Fruit fly (Drosophila melanogaster) whole organism, embryonic: ENCODE measurements around the gene CG8944.

Source experiments
- B-H2 ChIP-seq: fragments of 200-800 bp; sonication (Bioruptor generic); optimal IDR thresholded peaks from 2 replicates; lab custom pipeline; 2018; ENCODE audit warnings: missing biosample characterization, mild to moderate bottlenecking, missing genetic modification characterization
- CG10147 ChIP-seq: fragments of 200-800 bp; sonication (Bioruptor generic); optimal IDR thresholded peaks from 2 replicates; lab custom pipeline; 2019; ENCODE audit warnings: missing biosample characterization, mild to moderate bottlenecking, missing genetic modification characterization, moderate library complexity
- CG10267 ChIP-seq: fragments of 200-800 bp; sonication (Bioruptor generic); optimal IDR thresholded peaks from 2 replicates; lab custom pipeline; 2018; ENCODE audit warnings: missing biosample characterization, mild to moderate bottlenecking, missing genetic modification characterization, moderate library complexity
- CG10321 ChIP-seq: fragments of 200-800 bp; sonication (Bioruptor generic); IDR thresholded peaks from 2 replicates; pipeline ENCODE4 v1.3.6; 2022; ENCODE audit warnings: missing biosample characterization, missing genetic modification characterization
- CG11093 ChIP-seq: fragments of 200-800 bp; sonication (Bioruptor generic); IDR thresholded peaks from 3 replicates; pipeline ENCODE4 v1.3.6; 2022; ENCODE audit warnings: missing biosample characterization, missing genetic modification characterization
- CG11723 ChIP-seq: fragments of 200-800 bp; sonication (Bioruptor generic); optimal IDR thresholded peaks from 2 replicates; lab custom pipeline; 2017; ENCODE audit warnings: missing biosample characterization, mild to moderate bottlenecking, missing genetic modification characterization
- CG12219 ChIP-seq: fragments of 200-800 bp; sonication (Bioruptor generic); optimal IDR thresholded peaks from 3 replicates; lab custom pipeline; 2018; ENCODE audit warnings: missing biosample characterization, mild to moderate bottlenecking, missing genetic modification characterization
- CG15479 ChIP-seq: fragments of 200-800 bp; sonication (Bioruptor generic); optimal IDR thresholded peaks from 3 replicates; lab custom pipeline; 2019; ENCODE audit warnings: missing biosample characterization, mild to moderate bottlenecking, missing genetic modification characterization, moderate library complexity
- CG1792 ChIP-seq: fragments of 200-800 bp; sonication (Bioruptor generic); optimal IDR thresholded peaks from 2 replicates; lab custom pipeline; 2016; ENCODE audit warnings: missing biosample characterization, missing genetic modification characterization
- CG18262 ChIP-seq: fragments of 200-800 bp; optimal IDR thresholded peaks from 3 replicates; lab custom pipeline; 2019; ENCODE audit warnings: missing biosample characterization, mild to moderate bottlenecking, missing genetic modification characterization, moderate library complexity
- CG2712 ChIP-seq: fragments of 200-800 bp; optimal IDR thresholded peaks from 3 replicates; lab custom pipeline; 2019; ENCODE audit warnings: missing biosample characterization, mild to moderate bottlenecking, missing genetic modification characterization, moderate library complexity
- CG31388 ChIP-seq: fragments of 200-800 bp; sonication (Bioruptor generic); optimal IDR thresholded peaks from 2 replicates; lab custom pipeline; 2016; ENCODE audit warnings: missing biosample characterization, missing genetic modification characterization
- CG3163 ChIP-seq: fragments of 200-800 bp; sonication (Bioruptor generic); optimal IDR thresholded peaks from 3 replicates; lab custom pipeline; 2016; ENCODE audit warnings: missing biosample characterization, missing genetic modification characterization
- CG33213 ChIP-seq: fragments of 200-800 bp; sonication (Bioruptor generic); optimal IDR thresholded peaks from 3 replicates; lab custom pipeline; 2016; ENCODE audit warnings: missing biosample characterization, missing genetic modification characterization
- CG3407 ChIP-seq: fragments of 200-800 bp; sonication (Bioruptor generic); optimal IDR thresholded peaks from 2 replicates; lab custom pipeline; 2018; ENCODE audit warnings: missing biosample characterization, mild to moderate bottlenecking, missing genetic modification characterization
- CG34376 ChIP-seq: fragments of 200-800 bp; sonication (Bioruptor generic); optimal IDR thresholded peaks from 2 replicates; lab custom pipeline; 2018; ENCODE audit warnings: missing biosample characterization, mild to moderate bottlenecking, missing genetic modification characterization
- CG3726 ChIP-seq: fragments of 200-800 bp; sonication (Bioruptor generic); IDR thresholded peaks from 3 replicates; pipeline ENCODE4, ENCODE4 v1.3.6; 2022; ENCODE audit warnings: missing biosample characterization, missing genetic modification characterization
- CG6175 ChIP-seq: fragments of 200-800 bp; sonication (Bioruptor generic); IDR thresholded peaks from 3 replicates; pipeline ENCODE4 v1.3.6; 2022; ENCODE audit warnings: missing biosample characterization, missing genetic modification characterization
- CG8089 ChIP-seq: fragments of 200-800 bp; sonication (Bioruptor generic); optimal IDR thresholded peaks from 3 replicates; lab custom pipeline; 2016; ENCODE audit warnings: missing biosample characterization, missing genetic modification characterization
- CG8281 ChIP-seq: fragments of 200-800 bp; sonication (Bioruptor generic); optimal IDR thresholded peaks from 2 replicates; lab custom pipeline; 2018; ENCODE audit warnings: missing biosample characterization, mild to moderate bottlenecking, missing genetic modification characterization, moderate library complexity
- CG9817 ChIP-seq: fragments of 200-800 bp; sonication (Bioruptor generic); optimal IDR thresholded peaks from 2 replicates; lab custom pipeline; 2018; ENCODE audit warnings: missing biosample characterization, mild to moderate bottlenecking, missing genetic modification characterization, moderate library complexity
- Camta ChIP-seq: fragments of 200-800 bp; sonication (Bioruptor generic); optimal IDR thresholded peaks from 2 replicates; lab custom pipeline; 2016; ENCODE audit warnings: missing biosample characterization, missing genetic modification characterization
- CoRest ChIP-seq: fragments of 200-800 bp; sonication (Bioruptor generic); optimal IDR thresholded peaks from 3 replicates; lab custom pipeline; 2018; ENCODE audit warnings: missing biosample characterization, mild to moderate bottlenecking, missing genetic modification characterization, moderate library complexity
- Med ChIP-seq: fragments of 200-800 bp; sonication (Bioruptor generic); peaks from one replicate; lab custom pipeline; 2016; ENCODE audit warnings: missing biosample characterization, missing genetic modification characterization, mild to moderate bottlenecking, inconsistent platforms, moderate library complexity
- Pdp1 ChIP-seq, 2 experiments: fragments of 200-800 bp; sonication (Bioruptor generic); optimal IDR thresholded peaks; 3 replicates each; lab custom pipeline; 2016; ENCODE audit warnings: missing biosample characterization in 2 of 2, missing genetic modification characterization in 2 of 2, mild to moderate bottlenecking in 1 of 2, moderate library complexity in 1 of 2
- Ptx1 ChIP-seq: fragments of 200-800 bp; sonication (Bioruptor generic); IDR thresholded peaks from 2 replicates; pipeline ENCODE4 v1.3.6; 2022; ENCODE audit warnings: missing biosample characterization, missing genetic modification characterization
- Sox102F ChIP-seq: fragments of 200-800 bp; sonication (Bioruptor generic); optimal IDR thresholded peaks from 2 replicates; lab custom pipeline; 2018; ENCODE audit warnings: missing biosample characterization, mild to moderate bottlenecking, missing genetic modification characterization, moderate library complexity
- ac ChIP-seq: fragments of 200-800 bp; sonication (Bioruptor generic); optimal IDR thresholded peaks from 3 replicates; lab custom pipeline; 2017; ENCODE audit warnings: missing biosample characterization, mild to moderate bottlenecking, missing genetic modification characterization
- bab2 ChIP-seq: fragments of 200-800 bp; sonication (Bioruptor generic); optimal IDR thresholded peaks from 2 replicates; lab custom pipeline; 2016; ENCODE audit warnings: missing biosample characterization, missing genetic modification characterization
- bcd ChIP-seq: fragments of 200-800 bp; sonication (Bioruptor generic); optimal IDR thresholded peaks from 2 replicates; lab custom pipeline; 2017; ENCODE audit warnings: missing biosample characterization, mild to moderate bottlenecking, missing genetic modification characterization
- cad ChIP-seq: fragments of >200 bp; optimal IDR thresholded peaks from 2 replicates; lab custom pipeline; 2017; ENCODE audit warnings: missing biosample characterization, missing genetic modification characterization
- cg ChIP-seq: fragments of 200-800 bp; sonication (Bioruptor generic); optimal IDR thresholded peaks from 3 replicates; lab custom pipeline; 2019; ENCODE audit warnings: missing biosample characterization, mild to moderate bottlenecking, missing genetic modification characterization, moderate library complexity
- da ChIP-seq: fragments of 200-800 bp; sonication (Bioruptor generic); optimal IDR thresholded peaks from 2 replicates; lab custom pipeline; 2016; ENCODE audit warnings: missing biosample characterization, missing genetic modification characterization
- disco-r ChIP-seq: fragments of 200-800 bp; sonication (Bioruptor generic); optimal IDR thresholded peaks from 2 replicates; lab custom pipeline; 2016; ENCODE audit warnings: missing biosample characterization, missing genetic modification characterization
- exex ChIP-seq: fragments of 200-800 bp; sonication (Bioruptor generic); optimal IDR thresholded peaks from 4 replicates; lab custom pipeline; 2018; ENCODE audit warnings: missing biosample characterization, mild to moderate bottlenecking, missing genetic modification characterization, moderate library complexity
- grau ChIP-seq: fragments of 200-800 bp; optimal IDR thresholded peaks from 3 replicates; lab custom pipeline; 2019; ENCODE audit warnings: missing biosample characterization, mild to moderate bottlenecking, missing genetic modification characterization, moderate library complexity
- ind ChIP-seq: fragments of 200-800 bp; sonication (Bioruptor generic); optimal IDR thresholded peaks from 3 replicates; lab custom pipeline; 2016; ENCODE audit warnings: missing biosample characterization, missing genetic modification characterization
- nmo ChIP-seq: fragments of 200-800 bp; sonication (Bioruptor generic); optimal IDR thresholded peaks from 2 replicates; lab custom pipeline; 2018; ENCODE audit warnings: missing biosample characterization, mild to moderate bottlenecking, missing genetic modification characterization, moderate library complexity
- nom ChIP-seq: fragments of 200-800 bp; sonication (Bioruptor generic); optimal IDR thresholded peaks from 2 replicates; lab custom pipeline; 2017; ENCODE audit warnings: missing biosample characterization, missing genetic modification characterization, mild to moderate bottlenecking, moderate library complexity, missing genetic modification reagents
- oc ChIP-seq: fragments of 200-800 bp; sonication (Bioruptor generic); optimal IDR thresholded peaks from 2 replicates; lab custom pipeline; 2018; ENCODE audit warnings: missing biosample characterization, mild to moderate bottlenecking, missing genetic modification characterization, moderate library complexity
- peb ChIP-seq: fragments of 200-800 bp; sonication (Bioruptor generic); IDR thresholded peaks from 2 replicates; pipeline ENCODE4 v1.3.6; 2022; ENCODE audit warnings: missing biosample characterization, missing genetic modification characterization
- pzg ChIP-seq: fragments of 200-800 bp; sonication (Bioruptor generic); optimal IDR thresholded peaks from 3 replicates; lab custom pipeline; 2018; ENCODE audit warnings: missing biosample characterization, mild to moderate bottlenecking, missing genetic modification characterization, moderate library complexity
- sug ChIP-seq: fragments of 200-800 bp; optimal IDR thresholded peaks from 2 replicates; lab custom pipeline; 2019; ENCODE audit warnings: missing biosample characterization, mild to moderate bottlenecking, missing genetic modification characterization, moderate library complexity
- z ChIP-seq: fragments of 200-800 bp; sonication (Bioruptor generic); IDR thresholded peaks from 3 replicates; pipeline ENCODE4 v1.3.6; 2022; ENCODE audit warnings: missing biosample characterization, missing genetic modification characterization

The CG8944 gene

DNA sequence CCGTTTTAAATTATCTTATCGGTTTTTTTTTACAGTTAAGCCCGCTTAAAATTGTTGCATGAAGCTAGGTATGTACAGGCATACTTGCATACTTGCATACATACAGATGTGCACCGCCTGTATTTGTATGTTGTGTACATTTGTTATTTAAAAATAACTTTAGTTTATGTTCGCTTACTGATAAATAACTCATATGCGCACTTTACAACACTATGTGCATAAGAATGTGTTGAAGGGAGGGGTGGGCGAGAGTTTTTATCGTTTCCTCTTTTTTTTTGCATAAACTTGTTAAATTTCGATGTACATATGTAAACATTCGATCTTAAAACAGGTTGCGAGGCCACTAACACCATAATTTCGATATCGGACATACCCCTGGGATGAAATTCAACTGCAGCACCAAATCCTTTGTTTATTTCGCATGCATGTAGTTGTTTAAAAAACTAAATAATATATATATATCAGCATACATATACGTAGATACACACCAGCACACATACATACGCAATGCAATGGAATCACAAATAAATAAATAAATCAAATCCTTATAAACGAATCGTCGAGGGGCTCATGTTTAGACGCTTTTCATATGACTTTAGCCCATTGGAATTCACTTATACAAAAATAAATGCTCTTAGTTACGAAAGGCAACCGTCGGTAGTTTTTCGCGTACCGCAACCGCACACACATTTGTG lies 13.9 kb upstream of the CG8944 start (continued):
- TF ChIP-seq Ptx1 (GFP tag; lab: Robert Waterston, UW) (no peak), CG8089 (GFP tag; lab: Kevin White, UChicago) (no peak), CoRest (no peak), cg (GFP tag; lab: Kevin White, UChicago) (peak; percentile 68), CG1792 (GFP tag; lab: Kevin White, UChicago) (no peak), Med (GFP tag; lab: Kevin White, UChicago) (peak; percentile 35)

- TF ChIP-seq B-H2 (GFP tag; lab: Kevin White, UChicago) (peak; percentile 0), CG18262 (no peak), Med (GFP tag; lab: Kevin White, UChicago) (peak; percentile 58), exex (tag; lab: Kevin White, UChicago) (peak; percentile 70), da (GFP tag; lab: Kevin White, UChicago) (no peak), CG11093 (no peak), disco-r (GFP tag; lab: Kevin White, UChicago) (no peak), CG31388 (GFP tag; lab: Kevin White, UChicago) (no peak), oc (tag; lab: Kevin White, UChicago) (no peak), sug (tag; lab: Kevin White, UChicago) (peak; percentile 19), CG34376 (GFP tag; lab: Kevin White, UChicago) (peak; percentile 30), CG10147 (GFP tag; lab: Kevin White, UChicago) (no peak), CG12219 (no peak), CG10267 (tag; lab: Kevin White, UChicago) (no peak), nmo (GFP tag; lab: Kevin White, UChicago) (no peak), ind (GFP tag; lab: Kevin White, UChicago) (no peak), z (GFP tag; lab: Robert Waterston, UW) (no peak), pzg (GFP tag; lab: Kevin White, UChicago) (no peak), CG8281 (tag; lab: Kevin White, UChicago) (no peak), peb (GFP tag; lab: Robert Waterston, UW) (no peak), nom (no peak), Pdp1 (GFP tag; optimal IDR thresholded peaks at IDR 0.05; lab: Kevin White, UChicago) (peak in 1 of 2 experiments; percentile 54), CG3407 (GFP tag; lab: Kevin White, UChicago) (no peak), CG9817 (no peak), cg (GFP tag; lab: Kevin White, UChicago) (peak; percentile 9), CG3163 (GFP tag; lab: Kevin White, UChicago) (no peak), CG11723 (GFP tag; lab: Kevin White, UChicago) (no peak), CG15479 (GFP tag; lab: Kevin White, UChicago) (peak; percentile 17), CG2712 (tag; lab: Kevin White, UChicago) (no peak), bab2 (no peak), CG10321 (no peak), Camta (GFP tag; lab: Kevin White, UChicago) (no peak), bcd (GFP tag; lab: Kevin White, UChicago) (no peak), CG6175 (GFP tag; lab: Robert Waterston, UW) (no peak), cad (GFP tag; lab: Kevin White, UChicago) (no peak), CG3726 (GFP tag; lab: Robert Waterston, UW) (no peak), CG33213 (no peak), Sox102F (no peak), ac (GFP tag; lab: Kevin White, UChicago) (no peak), grau (tag; lab: Kevin White, UChicago) (peak; percentile 60)
These were observed 12.7 kb upstream of the CG8944 start for dm6 chrX:15758692-15759240.
